Fruit fly (Drosophila melanogaster) whole organism, embryonic: ENCODE data around the gene CG33523.

Experiments
- CG10366 ChIP-seq: fragments of 200-800 bp; sonication (Bioruptor generic); IDR thresholded peaks from 2 replicates; pipeline ENCODE4 v1.3.6; 2022; ENCODE audit warnings: missing biosample characterization, missing genetic modification characterization
- CG10654 ChIP-seq: fragments of 200-800 bp; sonication (Bioruptor generic); optimal IDR thresholded peaks from 2 replicates; lab custom pipeline; 2016; ENCODE audit warnings: missing biosample characterization, missing genetic modification characterization
- CG10979 ChIP-seq: fragments of 200-800 bp; sonication (Bioruptor generic); optimal IDR thresholded peaks from 2 replicates; lab custom pipeline; 2018; ENCODE audit warnings: missing biosample characterization, mild to moderate bottlenecking, missing genetic modification characterization, moderate library complexity
- CG11696 ChIP-seq: fragments of 200-800 bp; sonication (Bioruptor generic); IDR thresholded peaks from 2 replicates; pipeline ENCODE4 v1.3.6; 2022; ENCODE audit warnings: missing biosample characterization, missing genetic modification characterization
- CG11723 ChIP-seq: fragments of 200-800 bp; sonication (Bioruptor generic); optimal IDR thresholded peaks from 2 replicates; lab custom pipeline; 2017; ENCODE audit warnings: missing biosample characterization, mild to moderate bottlenecking, missing genetic modification characterization
- CG13424 ChIP-seq: fragments of 200-800 bp; sonication (Bioruptor generic); optimal IDR thresholded peaks from 2 replicates; lab custom pipeline; 2019; ENCODE audit warnings: missing biosample characterization, mild to moderate bottlenecking, missing genetic modification characterization, moderate library complexity
- CG15514 ChIP-seq: fragments of 200-800 bp; sonication (Bioruptor generic); optimal IDR thresholded peaks from 3 replicates; lab custom pipeline; 2017; ENCODE audit warnings: missing biosample characterization, missing genetic modification characterization, mild to moderate bottlenecking, moderate library complexity, missing genetic modification reagents
- CG15601 ChIP-seq: fragments of 200-800 bp; sonication (Bioruptor generic); optimal IDR thresholded peaks from 3 replicates; lab custom pipeline; 2019; ENCODE audit warnings: missing biosample characterization, mild to moderate bottlenecking, missing genetic modification characterization, moderate library complexity
- CG17186 ChIP-seq: fragments of 200-800 bp; sonication (Bioruptor generic); optimal IDR thresholded peaks from 3 replicates; lab custom pipeline; 2017; ENCODE audit warnings: missing biosample characterization, missing genetic modification reagents, missing genetic modification characterization
- CG17361 ChIP-seq: fragments of 200-800 bp; sonication (Bioruptor generic); IDR thresholded peaks from 3 replicates; pipeline ENCODE4 v1.3.6; 2022; ENCODE audit warnings: missing biosample characterization, missing genetic modification characterization
- CG17385 ChIP-seq: fragments of 200-800 bp; sonication (Bioruptor generic); optimal IDR thresholded peaks from 3 replicates; lab custom pipeline; 2018; ENCODE audit warnings: missing biosample characterization, mild to moderate bottlenecking, missing genetic modification characterization
- CG2116 ChIP-seq: fragments of 200-800 bp; sonication (Bioruptor generic); optimal IDR thresholded peaks from 3 replicates; lab custom pipeline; 2018; ENCODE audit warnings: missing biosample characterization, mild to moderate bottlenecking, missing genetic modification characterization
- CG2202 ChIP-seq: fragments of 200-800 bp; sonication (Bioruptor generic); optimal IDR thresholded peaks from 2 replicates; lab custom pipeline; 2018; ENCODE audit warnings: missing biosample characterization, mild to moderate bottlenecking, missing genetic modification characterization
- CG30403 ChIP-seq: fragments of 200-800 bp; sonication (Bioruptor generic); optimal IDR thresholded peaks from 3 replicates; lab custom pipeline; 2016; ENCODE audit warnings: missing biosample characterization, missing genetic modification characterization
- CG31365 ChIP-seq: fragments of 200-800 bp; sonication (Bioruptor generic); optimal IDR thresholded peaks from 2 replicates; lab custom pipeline; 2018; ENCODE audit warnings: missing biosample characterization, mild to moderate bottlenecking, missing genetic modification characterization
- CG4424 ChIP-seq: fragments of 200-800 bp; sonication (Bioruptor generic); optimal IDR thresholded peaks from 3 replicates; lab custom pipeline; 2016; ENCODE audit warnings: missing biosample characterization, missing genetic modification characterization
- CG4617 ChIP-seq: fragments of 200-800 bp; sonication (Bioruptor generic); optimal IDR thresholded peaks from 3 replicates; lab custom pipeline; 2016; ENCODE audit warnings: missing biosample characterization, missing genetic modification characterization, borderline replicate concordance
- CG6654 ChIP-seq: fragments of 200-800 bp; sonication (Bioruptor generic); optimal IDR thresholded peaks from 2 replicates; lab custom pipeline; 2017; ENCODE audit warnings: missing biosample characterization, mild to moderate bottlenecking, missing genetic modification characterization
- CG8089 ChIP-seq: fragments of 200-800 bp; sonication (Bioruptor generic); optimal IDR thresholded peaks from 3 replicates; lab custom pipeline; 2016; ENCODE audit warnings: missing biosample characterization, missing genetic modification characterization
- CG8290 ChIP-seq, 3 experiments: fragments of 200-800 bp; sonication (Bioruptor generic); optimal IDR thresholded peaks; 2 replicates each; lab custom pipeline; 2016 to 2019; ENCODE audit warnings: missing biosample characterization in 3 of 3, missing genetic modification characterization in 3 of 3, mild to moderate bottlenecking in 2 of 3, moderate library complexity in 1 of 3
- CG9797 ChIP-seq: fragments of 200-800 bp; sonication (Bioruptor generic); optimal IDR thresholded peaks from 3 replicates; lab custom pipeline; 2018; ENCODE audit warnings: missing biosample characterization, mild to moderate bottlenecking, missing genetic modification characterization
- Dll ChIP-seq: fragments of 200-800 bp; sonication (Bioruptor generic); IDR thresholded peaks from 4 replicates; pipeline ENCODE4 v1.3.6; 2022; ENCODE audit warnings: missing biosample characterization, missing genetic modification characterization; ENCODE audit not compliant: partially characterized antibody
- Fer1 ChIP-seq: fragments of 200-800 bp; sonication (Bioruptor generic); optimal IDR thresholded peaks from 2 replicates; lab custom pipeline; 2017; ENCODE audit warnings: missing biosample characterization, mild to moderate bottlenecking, missing genetic modification characterization
- H15 ChIP-seq: fragments of 200-800 bp; sonication (Bioruptor generic); IDR thresholded peaks from 3 replicates; pipeline ENCODE4 v1.3.6; 2022; ENCODE audit warnings: missing biosample characterization, missing genetic modification characterization
- HmgZ ChIP-seq: fragments of 200-800 bp; sonication (Bioruptor generic); optimal IDR thresholded peaks from 2 replicates; lab custom pipeline; 2018; ENCODE audit warnings: missing biosample characterization, mild to moderate bottlenecking, missing genetic modification characterization
- Ptx1 ChIP-seq: fragments of 200-800 bp; sonication (Bioruptor generic); IDR thresholded peaks from 2 replicates; pipeline ENCODE4 v1.3.6; 2022; ENCODE audit warnings: missing biosample characterization, missing genetic modification characterization
- Tbp ChIP-seq: fragments of >200 bp; optimal IDR thresholded peaks from 2 replicates; lab custom pipeline; 2018; ENCODE audit warnings: missing biosample characterization, missing genetic modification characterization
- ash1 ChIP-seq: fragments of 200-800 bp; sonication (Bioruptor generic); optimal IDR thresholded peaks from 2 replicates; lab custom pipeline; 2018; ENCODE audit warnings: missing biosample characterization, mild to moderate bottlenecking, missing genetic modification characterization
- cas ChIP-seq: fragments of 200-800 bp; sonication (Bioruptor generic); IDR thresholded peaks from 2 replicates; pipeline ENCODE4 v1.3.6; 2022; ENCODE audit warnings: missing biosample characterization, missing genetic modification characterization
- da ChIP-seq: fragments of 200-800 bp; sonication (Bioruptor generic); optimal IDR thresholded peaks from 2 replicates; lab custom pipeline; 2016; ENCODE audit warnings: missing biosample characterization, missing genetic modification characterization
- dati ChIP-seq: fragments of 200-800 bp; sonication (Bioruptor generic); IDR thresholded peaks from 2 replicates; pipeline ENCODE4 v1.3.6; 2022; ENCODE audit warnings: missing biosample characterization, missing genetic modification characterization
- dmrt99B ChIP-seq: fragments of 200-800 bp; sonication (Bioruptor generic); optimal IDR thresholded peaks from 2 replicates; lab custom pipeline; 2018; ENCODE audit warnings: missing biosample characterization, mild to moderate bottlenecking, missing genetic modification characterization, moderate library complexity
- exex ChIP-seq: fragments of 200-800 bp; sonication (Bioruptor generic); optimal IDR thresholded peaks from 4 replicates; lab custom pipeline; 2018; ENCODE audit warnings: missing biosample characterization, mild to moderate bottlenecking, missing genetic modification characterization, moderate library complexity
- fd3F ChIP-seq: fragments of 200-800 bp; sonication (Bioruptor generic); optimal IDR thresholded peaks from 2 replicates; lab custom pipeline; 2018; ENCODE audit warnings: missing biosample characterization, mild to moderate bottlenecking, missing genetic modification characterization, moderate library complexity
- gcm ChIP-seq: fragments of 200-800 bp; sonication (Bioruptor generic); optimal IDR thresholded peaks from 2 replicates; lab custom pipeline; 2019; ENCODE audit warnings: missing biosample characterization, mild to moderate bottlenecking, missing genetic modification characterization, moderate library complexity
- gsb-n ChIP-seq: fragments of 200-800 bp; sonication (Bioruptor generic); optimal IDR thresholded peaks from 3 replicates; lab custom pipeline; 2018; ENCODE audit warnings: missing biosample characterization, mild to moderate bottlenecking, missing genetic modification characterization
- hb ChIP-seq: fragments of 200-800 bp; sonication (Bioruptor generic); IDR thresholded peaks from 3 replicates; pipeline ENCODE4 v1.3.6; 2022; ENCODE audit warnings: missing biosample characterization, missing genetic modification characterization; ENCODE audit not compliant: partially characterized antibody
- jing ChIP-seq: fragments of 200-800 bp; sonication (Bioruptor generic); optimal IDR thresholded peaks from 2 replicates; lab custom pipeline; 2018; ENCODE audit warnings: missing biosample characterization, mild to moderate bottlenecking, missing genetic modification characterization
- kay ChIP-seq: fragments of 200-800 bp; sonication (Bioruptor generic); optimal IDR thresholded peaks from 2 replicates; lab custom pipeline; 2016; ENCODE audit warnings: missing biosample characterization, missing genetic modification characterization
- kni ChIP-seq: fragments of 200-800 bp; sonication (Bioruptor generic); optimal IDR thresholded peaks from 3 replicates; lab custom pipeline; 2017; ENCODE audit warnings: mild to moderate bottlenecking, missing biosample characterization, missing genetic modification reagents, missing genetic modification characterization
- nom ChIP-seq: fragments of 200-800 bp; sonication (Bioruptor generic); optimal IDR thresholded peaks from 2 replicates; lab custom pipeline; 2017; ENCODE audit warnings: missing biosample characterization, missing genetic modification characterization, mild to moderate bottlenecking, moderate library complexity, missing genetic modification reagents
- ro ChIP-seq: fragments of 200-800 bp; sonication (Bioruptor generic); IDR thresholded peaks from 2 replicates; pipeline ENCODE4 v1.3.6; 2022; ENCODE audit warnings: missing biosample characterization, missing genetic modification characterization
- seq ChIP-seq: fragments of 200-800 bp; sonication (Bioruptor generic); IDR thresholded peaks from 2 replicates; pipeline ENCODE4 v1.3.6; 2022; ENCODE audit warnings: missing biosample characterization, missing genetic modification characterization
- toy ChIP-seq: fragments of 200-800 bp; sonication (Bioruptor generic); IDR thresholded peaks from 2 replicates; pipeline ENCODE4 v1.3.6; 2022; ENCODE audit warnings: missing biosample characterization, missing genetic modification characterization
- trh ChIP-seq: fragments of 200-800 bp; sonication (Bioruptor generic); optimal IDR thresholded peaks from 2 replicates; lab custom pipeline; 2016; ENCODE audit warnings: missing biosample characterization, missing genetic modification characterization
- twi ChIP-seq: fragments of 200-800 bp; optimal IDR thresholded peaks from 2 replicates; lab custom pipeline; 2019; ENCODE audit warnings: missing biosample characterization, mild to moderate bottlenecking, missing genetic modification characterization, moderate library complexity
- unc-4 ChIP-seq: fragments of 200-800 bp; sonication (Bioruptor generic); IDR thresholded peaks from 2 replicates; pipeline ENCODE4 v1.3.6; 2022; ENCODE audit warnings: missing biosample characterization, missing genetic modification characterization; ENCODE audit not compliant: partially characterized antibody
- vfl ChIP-seq: fragments of 200-800 bp; sonication (Bioruptor generic); optimal IDR thresholded peaks from 2 replicates; lab custom pipeline; 2016; ENCODE audit warnings: missing biosample characterization, missing genetic modification characterization

The CG33523 gene

DNA sequence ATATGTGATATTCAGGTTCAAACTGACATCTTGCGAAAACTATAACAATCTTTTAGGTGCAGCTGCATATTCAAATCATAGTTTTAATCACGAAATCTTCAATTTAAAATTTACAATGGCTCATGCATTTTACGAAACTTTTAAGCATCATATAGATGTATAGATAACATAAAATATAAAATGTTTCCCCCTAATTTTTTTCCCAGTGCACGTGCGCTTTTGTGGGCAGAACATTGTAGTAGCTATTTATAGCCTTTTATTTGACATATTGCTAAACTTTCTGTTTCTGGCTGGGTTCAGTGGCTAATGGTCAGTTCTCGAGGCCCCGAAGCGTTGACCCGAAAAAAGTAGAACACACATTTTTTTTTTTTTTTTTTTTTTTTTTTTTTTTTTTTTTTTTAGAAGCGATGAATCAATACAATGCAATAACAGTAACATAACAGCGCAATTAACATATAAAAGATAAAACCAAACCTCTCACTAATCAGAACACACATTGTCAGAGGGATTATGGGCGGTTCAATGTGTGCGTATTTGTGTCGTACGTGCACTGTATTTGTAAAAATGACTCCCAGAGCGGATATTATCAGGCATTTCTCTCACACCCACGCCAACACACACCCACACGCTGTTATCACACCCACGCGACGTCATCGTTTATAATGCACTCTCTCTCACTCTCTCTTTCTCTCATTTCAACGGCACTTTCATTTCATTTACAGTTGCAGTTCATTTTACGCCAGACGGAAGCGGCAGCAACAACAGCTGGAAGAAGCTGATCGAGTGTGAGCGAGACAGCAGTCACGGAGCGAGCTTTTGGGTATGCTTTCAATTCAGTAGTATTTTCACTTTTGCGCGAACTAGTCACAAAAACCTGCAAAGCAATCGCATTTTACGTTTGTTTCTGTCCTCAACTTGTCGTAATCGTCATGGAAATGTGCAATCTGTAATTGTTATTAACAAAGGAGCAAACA lies 2.6 kb downstream of the CG33523 start (continued):
- no peak for TF ChIP-seq Fer1 (GFP tag; lab: Kevin White, UChicago)
- peak; percentile 74 for TF ChIP-seq kni
- TF ChIP-seq CG11723 (GFP tag; lab: Kevin White, UChicago), result peak; percentile 25
- peak; percentile 5 for TF ChIP-seq CG2116
- no peak for TF ChIP-seq trh (GFP tag; lab: Kevin White, UChicago)
- no peak for TF ChIP-seq twi (tag; lab: Kevin White, UChicago)
- TF ChIP-seq CG2202 (tag; lab: Kevin White, UChicago), result no peak
- peak; percentile 12 for TF ChIP-seq gsb-n
- peak; percentile 27 for TF ChIP-seq fd3F (GFP tag; lab: Kevin White, UChicago)
- TF ChIP-seq CG9797 (GFP tag; lab: Kevin White, UChicago), result no peak
- TF ChIP-seq HmgZ (tag; lab: Kevin White, UChicago), result peak; percentile 26
- TF ChIP-seq vfl, result no peak
- no peak for TF ChIP-seq cas
- TF ChIP-seq CG4617 (GFP tag; lab: Kevin White, UChicago), result no peak
- TF ChIP-seq dati (GFP tag; lab: Robert Waterston, UW), result no peak
- peak; percentile 92 for TF ChIP-seq CG15514
- TF ChIP-seq ro (GFP tag; lab: Robert Waterston, UW), result no peak
- no peak for TF ChIP-seq exex (tag; lab: Kevin White, UChicago)
- TF ChIP-seq CG11696 (GFP tag; lab: Robert Waterston, UW), result no peak
- TF ChIP-seq CG4424 (GFP tag; lab: Kevin White, UChicago), result peak; percentile 36
- no peak for TF ChIP-seq CG8089 (GFP tag; lab: Kevin White, UChicago)
- TF ChIP-seq CG10654, result no peak
- no peak for TF ChIP-seq jing (GFP tag; lab: Kevin White, UChicago)
- TF ChIP-seq dmrt99B, result peak; percentile 68
- TF ChIP-seq H15 (GFP tag; lab: Robert Waterston, UW), result no peak
- TF ChIP-seq da (GFP tag; lab: Kevin White, UChicago), result no peak
- peak; percentile 13 for TF ChIP-seq gcm (GFP tag; lab: Kevin White, UChicago)
- TF ChIP-seq CG6654 (GFP tag; lab: Kevin White, UChicago), result no peak
- no peak for TF ChIP-seq unc-4
- TF ChIP-seq Ptx1 (GFP tag; lab: Robert Waterston, UW), result no peak; the same call in none of the 2 replicates
- peak; percentile 67 for TF ChIP-seq CG17361 (GFP tag; lab: Robert Waterston, UW)
- TF ChIP-seq CG31365, result no peak
- peak; percentile 42 for TF ChIP-seq CG17385
- 0 out of 4 replicates have a peak, but pooled peaks have one; percentile 26 for TF ChIP-seq Dll
- TF ChIP-seq toy, result no peak
- TF ChIP-seq CG17186 (GFP tag; lab: Kevin White, UChicago), result no peak
- peak; percentile 17 for TF ChIP-seq CG10979
- TF ChIP-seq kay (GFP tag; lab: Kevin White, UChicago), result no peak
- no peak for TF ChIP-seq hb (GFP tag; lab: Robert Waterston, UW)
- TF ChIP-seq CG8290 (GFP tag; optimal IDR thresholded peaks at IDR 0.05; lab: Kevin White, UChicago), result no peak
- TF ChIP-seq CG8290 (tag; optimal IDR thresholded peaks at IDR 0.05; lab: Kevin White, UChicago), result no peak
- TF ChIP-seq Tbp (GFP tag; lab: Kevin White, UChicago), result no peak
- peak; percentile 59 for TF ChIP-seq CG30403 (GFP tag; lab: Kevin White, UChicago)
- TF ChIP-seq seq (GFP tag; lab: Robert Waterston, UW), result 0 out of 2 replicates have a peak, but pooled peaks have one; percentile 38
- peak; percentile 58 for TF ChIP-seq CG13424
- peak; percentile 46 for TF ChIP-seq nom (GFP tag; lab: Kevin White, UChicago)
- TF ChIP-seq CG15601, result peak; percentile 38
- peak; percentile 44 for TF ChIP-seq CG10366
- no peak for TF ChIP-seq ash1 (GFP tag; lab: Kevin White, UChicago)
- TF ChIP-seq, all 482 proteins: peak for 196
